Worm (Caenorhabditis elegans): ENCODE results near the gene srbc-57.

The srbc-57 gene

ce11 chrV:449130-449529 lies 19.2 kb downstream of the srbc-57 start, which contains the start of gene srh-35:
Gene srh-35 (minus strand): TSS chrV:449230.
- TF ChIP-seq egl-27 (tag; optimal IDR thresholded peaks at IDR 0.05) (no peak), ces-1 (GFP tag; optimal IDR thresholded peaks at IDR 0.05) (no peak), nhr-42 (GFP tag; IDR thresholded peaks at IDR 0.05) (no peak), F37D6.2 (tag; optimal IDR thresholded peaks at IDR 0.05) (no peak), nhr-28 (tag; optimal IDR thresholded peaks at IDR 0.05) (no peak), daf-12 (tag; optimal IDR thresholded peaks at IDR 0.05) (no peak), zfp-2 (tag; optimal IDR thresholded peaks at IDR 0.05) (no peak), zip-11 (GFP tag; IDR thresholded peaks at IDR 0.05) (no peak), nhr-41 (GFP tag; IDR thresholded peaks at IDR 0.05) (no peak), madf-5 (GFP tag; IDR thresholded peaks at IDR 0.05) (no peak), sdz-12 (GFP tag; optimal IDR thresholded peaks at IDR 0.05) (no peak), jun-1 (tag; optimal IDR thresholded peaks at IDR 0.05) (no peak), snpc-1.2 (GFP tag; IDR thresholded peaks at IDR 0.05) (no peak), fos-1 (tag; optimal IDR thresholded peaks at IDR 0.05) (no peak), nhr-76 (tag; optimal IDR thresholded peaks at IDR 0.05) (no peak), lin-15B (tag; optimal IDR thresholded peaks at IDR 0.05) (no peak), vab-7 (GFP tag; IDR thresholded peaks at IDR 0.05) (no peak), ztf-7 (tag; optimal IDR thresholded peaks at IDR 0.05) (no peak), daf-16 (GFP tag; optimal IDR thresholded peaks at IDR 0.05) (no peak), daf-16 (tag; optimal IDR thresholded peaks at IDR 0.05) (no peak), egl-43 (GFP tag; IDR thresholded peaks at IDR 0.05) (no peak)

- TF ChIP-seq set-16 (GFP tag; IDR thresholded peaks at IDR 0.05) (peak; percentile 58), daf-12 (tag; optimal IDR thresholded peaks at IDR 0.05) (no peak), ztf-11 (tag; optimal IDR thresholded peaks at IDR 0.05) (no peak), F44E2.7 (GFP tag; IDR thresholded peaks at IDR 0.05) (0 out of 2 replicates have a peak, but pooled peaks have one; percentile 9), lim-7 (GFP tag; IDR thresholded peaks at IDR 0.05) (no peak), Y75B8A.6 (GFP tag; IDR thresholded peaks at IDR 0.05) (no peak), fkh-10 (GFP tag; optimal IDR thresholded peaks at IDR 0.05) (no peak), sdz-12 (GFP tag; optimal IDR thresholded peaks at IDR 0.05) (no peak), hif-1 (tag; optimal IDR thresholded peaks at IDR 0.05) (no peak), ZK337.2 (GFP tag; IDR thresholded peaks at IDR 0.05) (no peak), unc-130 (GFP tag; optimal IDR thresholded peaks at IDR 0.05) (no peak), unc-62 (GFP tag; optimal IDR thresholded peaks at IDR 0.05 in 1 of 2) (peak in 1 of 2 experiments; percentile 27), unc-62 (tag; optimal IDR thresholded peaks at IDR 0.05) (no peak), F10B5.3 (tag; optimal IDR thresholded peaks at IDR 0.05) (no peak), madf-9 (GFP tag; conservative IDR thresholded peaks at IDR 0.05) (no peak), spr-1 (tag; optimal IDR thresholded peaks at IDR 0.05) (no peak), ceh-62 (tag; optimal IDR thresholded peaks at IDR 0.05) (no peak), zip-2 (tag; optimal IDR thresholded peaks at IDR 0.05) (no peak), lin-38 (GFP tag; IDR thresholded peaks at IDR 0.05) (no peak)
Observed at ce11 chrV:446988-447387, 21.4 kb downstream of the srbc-57 start.

- TF ChIP-seq ztf-11 (tag; optimal IDR thresholded peaks at IDR 0.05) (no peak), ctbp-1 (GFP tag; IDR thresholded peaks at IDR 0.05) (no peak), unc-39 (tag; optimal IDR thresholded peaks at IDR 0.05) (no peak), F44E2.7 (GFP tag; IDR thresholded peaks at IDR 0.05) (no peak), dmd-9 (GFP tag; IDR thresholded peaks at IDR 0.05) (no peak), ama-1 (optimal IDR thresholded peaks at IDR 0.05) (no peak), cey-2 (tag; optimal IDR thresholded peaks at IDR 0.05; ENCODE audit: borderline replicate concordance, insufficient read depth) (no peak), php-3 (GFP tag; IDR thresholded peaks at IDR 0.05) (no peak), sdz-12 (GFP tag; optimal IDR thresholded peaks at IDR 0.05) (no peak), ceh-82 (tag; optimal IDR thresholded peaks at IDR 0.05) (no peak), snpc-4 (tag; optimal IDR thresholded peaks at IDR 0.05) (no peak), F49E8.2 (tag; optimal IDR thresholded peaks at IDR 0.05; ENCODE audit: borderline replicate concordance) (no peak), daf-8 (GFP tag; IDR thresholded peaks at IDR 0.05) (no peak), daf-19 (GFP tag; conservative IDR thresholded peaks at IDR 0.05) (no peak), mep-1 (tag; optimal IDR thresholded peaks at IDR 0.05) (no peak), attf-4 (tag; optimal IDR thresholded peaks at IDR 0.05) (no peak), aha-1 (tag) (no peak), nhr-102 (tag; optimal IDR thresholded peaks at IDR 0.05) (no peak)
Observed at ce11 chrV:446574-446973, 21.8 kb downstream of the srbc-57 start, which contains the start of gene srh-34. Gene srh-34 (minus strand): TSS chrV:446674.
